Fruit fly (Drosophila melanogaster) whole organism, wandering third instar larva: ENCODE data around the gene Golgin104.

ENCODE experiments used
- Abd-B ChIP-seq: fragments of >200 bp; optimal IDR thresholded peaks from 2 replicates; lab custom pipeline; 2017; ENCODE audit warnings: missing biosample characterization, missing genetic modification characterization
- CG32264 ChIP-seq: fragments of 200-800 bp; sonication (Bioruptor generic); optimal IDR thresholded peaks from 2 replicates; lab custom pipeline; 2016; ENCODE audit warnings: missing biosample characterization, missing genetic modification characterization
- CG9705 ChIP-seq: fragments of 200-800 bp; sonication (Bioruptor generic); optimal IDR thresholded peaks from 2 replicates; lab custom pipeline; 2018; ENCODE audit warnings: missing biosample characterization, mild to moderate bottlenecking, missing genetic modification characterization
- CrebA ChIP-seq: fragments of 200-800 bp; sonication (Bioruptor generic); optimal IDR thresholded peaks from 2 replicates; lab custom pipeline; 2016; ENCODE audit warnings: missing biosample characterization, mild to moderate bottlenecking, missing genetic modification characterization, borderline replicate concordance
- Dfd ChIP-seq: fragments of >200 bp; optimal IDR thresholded peaks from 2 replicates; lab custom pipeline; 2017; ENCODE audit warnings: missing biosample characterization, missing genetic modification characterization
- Dif ChIP-seq: fragments of 200-275, 200-300 bp; sonication (Bioruptor generic); optimal IDR thresholded peaks from 2 replicates; lab custom pipeline; 2018; ENCODE audit warnings: missing biosample characterization, missing genetic modification characterization; ENCODE audit not compliant: partially characterized antibody
- GATAd ChIP-seq: sonication (Bioruptor generic); optimal IDR thresholded peaks from 2 replicates; lab custom pipeline; 2016; ENCODE audit warnings: missing biosample characterization, missing genetic modification characterization
- HLH106 ChIP-seq: fragments of 200-800 bp; optimal IDR thresholded peaks from 3 replicates; lab custom pipeline; 2019; ENCODE audit warnings: missing biosample characterization, mild to moderate bottlenecking, missing genetic modification characterization, moderate library complexity
- Hr83 ChIP-seq: fragments of 200-300 bp; sonication (Bioruptor generic); optimal IDR thresholded peaks from 2 replicates; lab custom pipeline; 2016; ENCODE audit warnings: missing biosample characterization, mild to moderate bottlenecking, missing genetic modification characterization, moderate library complexity; ENCODE audit not compliant: poor library complexity, severe bottlenecking
- Mio ChIP-seq: sonication (Bioruptor generic); optimal IDR thresholded peaks from 2 replicates; lab custom pipeline; 2016; ENCODE audit warnings: missing biosample characterization, missing genetic modification characterization
- Myc ChIP-seq: fragments of >200 bp; optimal IDR thresholded peaks from 2 replicates; lab custom pipeline; 2017
- N ChIP-seq: fragments of >200 bp; optimal IDR thresholded peaks from 2 replicates; lab custom pipeline; 2018; ENCODE audit warnings: missing biosample characterization, missing external identifiers, missing genetic modification characterization
- OdsH ChIP-seq: fragments of 200-800 bp; sonication (Bioruptor generic); optimal IDR thresholded peaks from 2 replicates; lab custom pipeline; 2016; ENCODE audit warnings: missing biosample characterization, mild to moderate bottlenecking, missing genetic modification characterization
- Rel ChIP-seq, 2 experiments: fragments of 200-800 bp; sonication (Bioruptor generic) in 1 of 2; optimal IDR thresholded peaks; 2 replicates in 1 of 2; 3 replicates in 1 of 2; lab custom pipeline; 2016 to 2019; ENCODE audit warnings: mild to moderate bottlenecking in 2 of 2, missing biosample characterization in 2 of 2, missing genetic modification characterization in 2 of 2, moderate library complexity in 1 of 2
- Sp1 ChIP-seq: fragments of 200-800 bp; sonication (Bioruptor generic); optimal IDR thresholded peaks from 3 replicates; lab custom pipeline; 2019; ENCODE audit warnings: missing biosample characterization, mild to moderate bottlenecking, missing genetic modification characterization, moderate library complexity
- Vsx2 ChIP-seq: fragments of 200-300, 225-300 bp; sonication (Bioruptor generic); optimal IDR thresholded peaks from 2 replicates; lab custom pipeline; 2018; ENCODE audit warnings: missing biosample characterization, missing genetic modification characterization; ENCODE audit not compliant: partially characterized antibody
- br ChIP-seq: fragments of 200-800 bp; sonication (Bioruptor generic); optimal IDR thresholded peaks from 2 replicates; lab custom pipeline; 2016; ENCODE audit warnings: missing biosample characterization, missing genetic modification characterization
- brk ChIP-seq: fragments of 200-800 bp; sonication (Bioruptor generic); optimal IDR thresholded peaks from 2 replicates; lab custom pipeline; 2016; ENCODE audit warnings: missing biosample characterization, mild to moderate bottlenecking, missing genetic modification characterization
- dl ChIP-seq, 2 experiments: fragments of 175-275, 200-275 bp in 1 of 2; fragments of 200-275 bp in 1 of 2; sonication (Bioruptor generic); optimal IDR thresholded peaks; lab custom pipeline; 2018; ENCODE audit warnings: mild to moderate bottlenecking in 2 of 2, missing biosample characterization in 2 of 2, missing genetic modification characterization in 2 of 2, moderate library complexity in 2 of 2; ENCODE audit not compliant: partially characterized antibody in 2 of 2, insufficient read depth in 1 of 2
- dmrt93B ChIP-seq: fragments of 200-800 bp; sonication (Bioruptor generic); optimal IDR thresholded peaks from 2 replicates; lab custom pipeline; 2018; ENCODE audit warnings: missing biosample characterization, mild to moderate bottlenecking, missing genetic modification characterization
- dsf ChIP-seq: sonication (Bioruptor generic); optimal IDR thresholded peaks from 2 replicates; lab custom pipeline; 2016; ENCODE audit warnings: missing biosample characterization, missing genetic modification characterization, borderline replicate concordance
- foxo ChIP-seq, 2 experiments: fragments of 200-800 bp; sonication (Bioruptor generic); optimal IDR thresholded peaks; 2 replicates in 1 of 2; 3 replicates in 1 of 2; lab custom pipeline; 2016 to 2017; ENCODE audit warnings: missing biosample characterization in 2 of 2, missing genetic modification characterization in 2 of 2
- fru ChIP-seq: fragments of 200-800 bp; sonication (Bioruptor generic); optimal IDR thresholded peaks from 3 replicates; lab custom pipeline; 2016; ENCODE audit warnings: missing biosample characterization, mild to moderate bottlenecking, missing genetic modification characterization
- h ChIP-seq: fragments of 200-800 bp; sonication (Bioruptor generic); optimal IDR thresholded peaks from 3 replicates; lab custom pipeline; 2016; ENCODE audit warnings: missing biosample characterization, mild to moderate bottlenecking, missing genetic modification characterization
- jim ChIP-seq: fragments of 175-275, 200-325 bp; sonication (Bioruptor generic); optimal IDR thresholded peaks from 2 replicates; lab custom pipeline; 2016; ENCODE audit warnings: missing biosample characterization, mild to moderate bottlenecking, missing genetic modification characterization
- lola ChIP-seq: fragments of >200 bp; optimal IDR thresholded peaks from 2 replicates; lab custom pipeline; 2017; ENCODE audit warnings: missing biosample characterization, missing genetic modification characterization
- psq ChIP-seq: fragments of 200-800 bp; sonication (Bioruptor generic); optimal IDR thresholded peaks from 3 replicates; lab custom pipeline; 2017; ENCODE audit warnings: missing biosample characterization, mild to moderate bottlenecking, missing genetic modification characterization, moderate library complexity
- sage ChIP-seq: fragments of 200-800 bp; sonication (Bioruptor generic); optimal IDR thresholded peaks from 2 replicates; lab custom pipeline; 2016; ENCODE audit warnings: missing biosample characterization, mild to moderate bottlenecking, missing genetic modification characterization
- sv ChIP-seq: fragments of 200-800 bp; sonication (Bioruptor generic); optimal IDR thresholded peaks from 3 replicates; lab custom pipeline; 2016; ENCODE audit warnings: missing biosample characterization, missing genetic modification characterization
- tai ChIP-seq: sonication (Bioruptor generic); optimal IDR thresholded peaks from 2 replicates; lab custom pipeline; 2016; ENCODE audit warnings: missing biosample characterization, missing genetic modification characterization
- woc ChIP-seq: sonication (Bioruptor generic); optimal IDR thresholded peaks from 2 replicates; lab custom pipeline; 2016; ENCODE audit warnings: missing biosample characterization, mild to moderate bottlenecking, missing genetic modification characterization

Gene Golgin104

DNA sequence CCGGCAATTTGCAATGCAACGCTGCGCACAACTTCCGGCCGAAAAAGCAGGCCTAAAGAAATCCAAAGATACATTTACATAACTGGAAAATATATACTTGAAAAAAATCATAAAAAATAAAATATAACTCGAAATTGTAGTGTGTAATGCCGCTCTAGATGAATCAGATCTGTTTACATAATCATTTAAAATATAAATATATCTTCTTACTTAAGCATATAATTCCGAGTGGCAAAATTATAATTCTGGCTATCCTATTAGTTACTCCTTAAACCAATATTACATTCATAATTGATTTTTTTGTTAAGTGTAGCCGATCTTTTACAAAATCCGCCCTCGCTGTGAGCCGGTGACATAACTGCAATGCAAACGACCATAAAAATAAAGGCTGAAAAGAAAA, 12.3 kb downstream of the Golgin104 start:
- TF ChIP-seq br (GFP tag; lab: Kevin White, UChicago) (no peak), CG9705 (GFP tag; lab: Kevin White, UChicago) (no peak), Myc (lab: Kevin White, UChicago) (no peak), N (no peak), brk (GFP tag; lab: Kevin White, UChicago) (no peak), dl (GFP tag; optimal IDR thresholded peaks at IDR 0.05; lab: Kevin White, UChicago; ENCODE audit: insufficient read depth in 1 of 2, partially characterized antibody in 2 of 2) (no peak), Mio (GFP tag; lab: Kevin White, UChicago) (no peak), sv (GFP tag; lab: Kevin White, UChicago) (no peak), woc (GFP tag; lab: Kevin White, UChicago) (no peak)

- TF ChIP-seq Dif (GFP tag; lab: Kevin White, UChicago): no peak
- TF ChIP-seq CrebA (GFP tag; lab: Kevin White, UChicago): no peak
- TF ChIP-seq OdsH (GFP tag; lab: Kevin White, UChicago): no peak
- no peak for TF ChIP-seq GATAd
These were observed 13.0 kb downstream of the Golgin104 start, which contains the start of gene CG4998 for dm6 chr3L:16338703-16339102. Gene CG4998 (plus strand): TSS chr3L:16339003.

- TF ChIP-seq jim (GFP tag; lab: Kevin White, UChicago) (no peak), psq (GFP tag; lab: Kevin White, UChicago) (no peak), Sp1 (GFP tag; lab: Kevin White, UChicago) (no peak), N (no peak), dsf (no peak), dmrt93B (GFP tag; lab: Kevin White, UChicago) (no peak), Rel (GFP tag; optimal IDR thresholded peaks at IDR 0.05; lab: Kevin White, UChicago) (no peak), Rel (tag; optimal IDR thresholded peaks at IDR 0.05; lab: Kevin White, UChicago) (no peak), dl (GFP tag; optimal IDR thresholded peaks at IDR 0.05; lab: Kevin White, UChicago; ENCODE audit: insufficient read depth in 1 of 2, partially characterized antibody in 2 of 2) (no peak), GATAd (no peak), HLH106 (tag; lab: Kevin White, UChicago) (no peak), Dfd (GFP tag; lab: Kevin White, UChicago) (no peak), CrebA (GFP tag; lab: Kevin White, UChicago) (no peak), sage (GFP tag; lab: Kevin White, UChicago) (no peak), lola (GFP tag; lab: Kevin White, UChicago) (no peak)
- TF ChIP-seq, all 38 proteins: peak for 0
These were observed 14.0 kb downstream of the Golgin104 start for dm6 chr3L:16337739-16338138.

DNA sequence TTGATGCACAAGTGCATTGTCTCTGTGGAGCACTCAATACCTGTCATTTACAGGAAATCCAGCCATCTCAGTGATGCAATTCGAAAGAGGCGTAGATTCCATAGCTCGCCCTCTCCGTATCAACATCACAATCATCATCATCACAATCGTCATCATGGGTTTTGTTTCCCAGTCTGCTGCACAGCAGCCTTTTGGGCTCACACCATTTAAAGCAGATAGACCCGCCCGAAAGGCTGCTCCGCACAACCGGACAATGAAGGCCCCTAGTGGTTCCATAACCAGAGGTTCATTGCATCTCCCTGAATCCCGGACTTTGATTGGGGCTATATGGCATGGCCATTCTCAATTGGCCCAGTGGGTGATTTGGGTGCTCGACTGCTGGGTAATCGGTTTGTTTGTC, 16.9 kb downstream of the Golgin104 start:
- TF ChIP-seq Vsx2 (GFP tag; lab: Kevin White, UChicago) (peak; percentile 58), CG9705 (GFP tag; lab: Kevin White, UChicago) (no peak), dsf (no peak), fru (GFP tag; lab: Kevin White, UChicago) (no peak), Hr83 (GFP tag; lab: Kevin White, UChicago) (no peak), N (peak; percentile 79), dl (GFP tag; optimal IDR thresholded peaks at IDR 0.05; lab: Kevin White, UChicago; ENCODE audit: insufficient read depth in 1 of 2, partially characterized antibody in 2 of 2) (no peak), Sp1 (GFP tag; lab: Kevin White, UChicago) (no peak), Myc (lab: Kevin White, UChicago) (peak; percentile 80), Dif (GFP tag; lab: Kevin White, UChicago) (peak; percentile 39), CG32264 (GFP tag; lab: Kevin White, UChicago) (no peak)

DNA sequence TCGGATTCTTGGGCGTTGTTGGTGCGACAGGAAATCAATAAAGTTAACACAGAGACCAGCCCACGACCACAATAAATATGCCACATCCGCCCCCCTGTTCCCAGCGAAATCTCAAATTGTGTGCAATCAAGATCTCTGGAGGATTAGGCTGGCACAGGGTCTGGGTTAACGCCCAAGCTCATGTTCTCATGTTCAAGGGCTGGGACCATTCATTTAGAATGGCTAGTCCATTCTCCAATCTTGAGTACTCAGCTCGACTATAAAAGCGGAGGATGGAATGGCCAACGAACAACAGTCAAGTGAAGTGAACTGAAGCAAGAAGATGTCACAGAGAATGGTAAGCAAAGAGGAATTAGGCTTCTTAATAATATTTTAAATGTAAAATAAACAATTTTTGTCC, 18.7 kb downstream of the Golgin104 start, which contains the start of gene CG13056:
CG13056 (plus strand) TSS at position 301 of the 400 bp plus-strand sequence.
- TF ChIP-seq dmrt93B (GFP tag; lab: Kevin White, UChicago) (no peak), N (no peak), CG9705 (GFP tag; lab: Kevin White, UChicago) (no peak), Abd-B (GFP tag; lab: Kevin White, UChicago) (no peak), Dfd (GFP tag; lab: Kevin White, UChicago) (no peak), dl (GFP tag; optimal IDR thresholded peaks at IDR 0.05; lab: Kevin White, UChicago; ENCODE audit: insufficient read depth in 1 of 2, partially characterized antibody in 2 of 2) (no peak), Myc (lab: Kevin White, UChicago) (no peak), fru (GFP tag; lab: Kevin White, UChicago) (no peak), sv (GFP tag; lab: Kevin White, UChicago) (no peak), OdsH (GFP tag; lab: Kevin White, UChicago) (no peak), Mio (GFP tag; lab: Kevin White, UChicago) (no peak), tai (GFP tag; lab: Kevin White, UChicago) (no peak), foxo (GFP tag; optimal IDR thresholded peaks at IDR 0.05; lab: Kevin White, UChicago) (no peak), Hr83 (GFP tag; lab: Kevin White, UChicago) (no peak), CG32264 (GFP tag; lab: Kevin White, UChicago) (no peak), h (GFP tag; lab: Kevin White, UChicago) (no peak), CrebA (GFP tag; lab: Kevin White, UChicago) (no peak), sage (GFP tag; lab: Kevin White, UChicago) (no peak)
